Fruit fly (Drosophila melanogaster) whole organism, embryonic: ENCODE data around the gene CG43312.

Experiments used
- CG10321 ChIP-seq: fragments of 200-800 bp; sonication (Bioruptor generic); IDR thresholded peaks from 2 replicates; pipeline ENCODE4 v1.3.6; 2022; ENCODE audit warnings: missing biosample characterization, missing genetic modification characterization
- CG11560 ChIP-seq: fragments of 200-800 bp; sonication (Bioruptor generic); IDR thresholded peaks from 3 replicates; pipeline ENCODE4 v1.3.6; 2022; ENCODE audit warnings: missing biosample characterization, missing genetic modification characterization
- CG12104 ChIP-seq: fragments of 200-800 bp; sonication (Bioruptor generic); optimal IDR thresholded peaks from 3 replicates; lab custom pipeline; 2016; ENCODE audit warnings: missing biosample characterization, missing genetic modification characterization
- CG12299 ChIP-seq: fragments of 200-800 bp; sonication (Bioruptor generic); optimal IDR thresholded peaks from 2 replicates; lab custom pipeline; 2018; ENCODE audit warnings: missing biosample characterization, mild to moderate bottlenecking, missing genetic modification characterization
- CG1233 ChIP-seq: fragments of 200-800 bp; sonication (Bioruptor generic); optimal IDR thresholded peaks from 4 replicates; lab custom pipeline; 2018; ENCODE audit warnings: missing biosample characterization, mild to moderate bottlenecking, missing genetic modification characterization
- CG14965 ChIP-seq: fragments of 200-800 bp; sonication (Bioruptor generic); optimal IDR thresholded peaks from 2 replicates; lab custom pipeline; 2016; ENCODE audit warnings: missing biosample characterization, missing genetic modification characterization, borderline replicate concordance
- CG15269 ChIP-seq: fragments of 200-800 bp; sonication (Bioruptor generic); optimal IDR thresholded peaks from 2 replicates; lab custom pipeline; 2018; ENCODE audit warnings: missing biosample characterization, mild to moderate bottlenecking, missing genetic modification characterization, moderate library complexity
- CG15514 ChIP-seq: fragments of 200-800 bp; sonication (Bioruptor generic); optimal IDR thresholded peaks from 3 replicates; lab custom pipeline; 2017; ENCODE audit warnings: missing biosample characterization, missing genetic modification characterization, mild to moderate bottlenecking, moderate library complexity, missing genetic modification reagents
- CG16813 ChIP-seq: fragments of 200-800 bp; sonication (Bioruptor generic); IDR thresholded peaks from 3 replicates; pipeline ENCODE4 v1.3.6; 2022; ENCODE audit warnings: missing biosample characterization, missing genetic modification characterization; ENCODE audit not compliant: partially characterized antibody
- CG17361 ChIP-seq: fragments of 200-800 bp; sonication (Bioruptor generic); IDR thresholded peaks from 3 replicates; pipeline ENCODE4 v1.3.6; 2022; ENCODE audit warnings: missing biosample characterization, missing genetic modification characterization
- CG18262 ChIP-seq: fragments of 200-800 bp; optimal IDR thresholded peaks from 3 replicates; lab custom pipeline; 2019; ENCODE audit warnings: missing biosample characterization, mild to moderate bottlenecking, missing genetic modification characterization, moderate library complexity
- CG3065 ChIP-seq: fragments of 200-800 bp; sonication (Bioruptor generic); optimal IDR thresholded peaks from 2 replicates; lab custom pipeline; 2016; ENCODE audit warnings: missing biosample characterization, missing genetic modification characterization
- CG31224 ChIP-seq: fragments of 200-800 bp; sonication (Bioruptor generic); IDR thresholded peaks from 2 replicates; pipeline ENCODE4 v1.3.6; 2022; ENCODE audit warnings: missing biosample characterization, missing genetic modification characterization
- CG3407 ChIP-seq: fragments of 200-800 bp; sonication (Bioruptor generic); optimal IDR thresholded peaks from 2 replicates; lab custom pipeline; 2018; ENCODE audit warnings: missing biosample characterization, mild to moderate bottlenecking, missing genetic modification characterization
- CG4328 ChIP-seq: fragments of 200-800 bp; sonication (Bioruptor generic); optimal IDR thresholded peaks from 3 replicates; lab custom pipeline; 2017; ENCODE audit warnings: missing biosample characterization, missing genetic modification reagents, missing genetic modification characterization
- CG6854 ChIP-seq: fragments of 200-800 bp; sonication (Bioruptor generic); optimal IDR thresholded peaks from 3 replicates; lab custom pipeline; 2017; ENCODE audit warnings: missing biosample characterization, mild to moderate bottlenecking, missing genetic modification characterization
- CG7556 ChIP-seq: fragments of 200-800 bp; sonication (Bioruptor generic); optimal IDR thresholded peaks from 2 replicates; lab custom pipeline; 2017; ENCODE audit warnings: missing biosample characterization, mild to moderate bottlenecking, missing genetic modification characterization
- CG9437 ChIP-seq: fragments of 200-800 bp; sonication (Bioruptor generic); optimal IDR thresholded peaks from 2 replicates; lab custom pipeline; 2018; ENCODE audit warnings: missing biosample characterization, mild to moderate bottlenecking, missing genetic modification characterization
- Ets65A ChIP-seq: fragments of 200-800 bp; sonication (Bioruptor generic); peaks from one replicate; lab custom pipeline; 2016; ENCODE audit warnings: missing biosample characterization, missing genetic modification characterization
- Fer3 ChIP-seq: fragments of 200-800 bp; sonication (Bioruptor generic); optimal IDR thresholded peaks from 2 replicates; lab custom pipeline; 2018; ENCODE audit warnings: missing biosample characterization, mild to moderate bottlenecking, missing genetic modification characterization, moderate library complexity
- Gug ChIP-seq: fragments of 200-800 bp; sonication (Bioruptor generic); IDR thresholded peaks from 4 replicates; pipeline ENCODE4 v1.3.6; 2022; ENCODE audit warnings: missing biosample characterization, missing genetic modification characterization
- HLHmδ ChIP-seq: fragments of 200-800 bp; sonication (Bioruptor generic); optimal IDR thresholded peaks from 2 replicates; lab custom pipeline; 2018; ENCODE audit warnings: missing biosample characterization, mild to moderate bottlenecking, missing genetic modification characterization, moderate library complexity
- Med ChIP-seq: fragments of 200-800 bp; sonication (Bioruptor generic); peaks from one replicate; lab custom pipeline; 2016; ENCODE audit warnings: missing biosample characterization, missing genetic modification characterization, mild to moderate bottlenecking, inconsistent platforms, moderate library complexity
- NFAT ChIP-seq: fragments of 200-800 bp; sonication (Bioruptor generic); IDR thresholded peaks from 2 replicates; pipeline ENCODE4 v1.3.6; 2022; ENCODE audit warnings: missing biosample characterization, missing genetic modification characterization
- NK7.1 ChIP-seq: fragments of 200-800 bp; sonication (Bioruptor generic); optimal IDR thresholded peaks from 3 replicates; lab custom pipeline; 2016; ENCODE audit warnings: missing biosample characterization, missing genetic modification characterization
- NfI ChIP-seq: fragments of 200-800 bp; sonication (Bioruptor generic); optimal IDR thresholded peaks from 3 replicates; lab custom pipeline; 2018; ENCODE audit warnings: missing biosample characterization, mild to moderate bottlenecking, missing genetic modification characterization, moderate library complexity
- Oaz ChIP-seq: fragments of 200-800 bp; sonication (Bioruptor generic); IDR thresholded peaks from 2 replicates; pipeline ENCODE4 v1.3.6; 2022; ENCODE audit warnings: missing biosample characterization, missing genetic modification characterization
- Sin3A ChIP-seq: fragments of >200 bp; optimal IDR thresholded peaks from 2 replicates; lab custom pipeline; 2018
- Xbp1 ChIP-seq: fragments of 200-800 bp; sonication (Bioruptor generic); optimal IDR thresholded peaks from 3 replicates; lab custom pipeline; 2016; ENCODE audit warnings: missing biosample characterization, mild to moderate bottlenecking, missing genetic modification characterization
- ab ChIP-seq: fragments of 200-800 bp; sonication (Bioruptor generic); optimal IDR thresholded peaks from 2 replicates; lab custom pipeline; 2016; ENCODE audit warnings: missing biosample characterization, missing genetic modification characterization
- ase ChIP-seq: fragments of 200-800 bp; sonication (Bioruptor generic); IDR thresholded peaks from 3 replicates; pipeline ENCODE4 v1.3.6; 2022; ENCODE audit warnings: missing biosample characterization, missing genetic modification characterization
- bab2 ChIP-seq: fragments of 200-800 bp; sonication (Bioruptor generic); optimal IDR thresholded peaks from 2 replicates; lab custom pipeline; 2016; ENCODE audit warnings: missing biosample characterization, missing genetic modification characterization
- caup ChIP-seq: fragments of 200-800 bp; sonication (Bioruptor generic); optimal IDR thresholded peaks from 3 replicates; lab custom pipeline; 2017; ENCODE audit warnings: missing biosample characterization, mild to moderate bottlenecking, missing genetic modification characterization, moderate library complexity; ENCODE audit not compliant: severe bottlenecking
- croc ChIP-seq: fragments of 200-800 bp; sonication (Bioruptor generic); conservative IDR thresholded peaks from 3 replicates; pipeline ENCODE4 v1.3.6; 2022; ENCODE audit warnings: missing biosample characterization, missing genetic modification characterization
- dpn ChIP-seq, 2 experiments: fragments of 200-800 bp; sonication (Bioruptor generic); optimal IDR thresholded peaks; 3 replicates each; lab custom pipeline; 2016; ENCODE audit warnings: missing biosample characterization in 2 of 2, missing genetic modification characterization in 2 of 2
- emc ChIP-seq: fragments of 200-800 bp; sonication (Bioruptor generic); optimal IDR thresholded peaks from 2 replicates; lab custom pipeline; 2016; ENCODE audit warnings: missing biosample characterization, missing genetic modification characterization
- esg ChIP-seq: fragments of 200-800 bp; sonication (Bioruptor generic); conservative IDR thresholded peaks from 2 replicates; pipeline ENCODE4 v1.3.6; 2022; ENCODE audit warnings: missing biosample characterization, missing genetic modification characterization
- fd102C ChIP-seq: fragments of 200-800 bp; sonication (Bioruptor generic); optimal IDR thresholded peaks from 2 replicates; lab custom pipeline; 2018; ENCODE audit warnings: missing biosample characterization, mild to moderate bottlenecking, missing genetic modification characterization, moderate library complexity
- ftz-f1 ChIP-seq: fragments of 200-800 bp; sonication (Bioruptor generic); optimal IDR thresholded peaks from 2 replicates; lab custom pipeline; 2016; ENCODE audit warnings: missing biosample characterization, missing genetic modification characterization
- gro ChIP-seq: fragments of 200-800 bp; sonication (Bioruptor generic); optimal IDR thresholded peaks from 2 replicates; lab custom pipeline; 2016; ENCODE audit warnings: missing biosample characterization, missing genetic modification characterization
- hbn ChIP-seq: fragments of 200-800 bp; sonication (Bioruptor generic); IDR thresholded peaks from 2 replicates; pipeline ENCODE4 v1.3.6; 2022; ENCODE audit warnings: missing biosample characterization, missing genetic modification characterization; ENCODE audit not compliant: partially characterized antibody
- kah ChIP-seq: fragments of 200-800 bp; sonication (Bioruptor generic); optimal IDR thresholded peaks from 2 replicates; lab custom pipeline; 2018; ENCODE audit warnings: missing biosample characterization, mild to moderate bottlenecking, missing genetic modification characterization
- nerfin-2 ChIP-seq: fragments of 200-800 bp; sonication (Bioruptor generic); IDR thresholded peaks from 2 replicates; pipeline ENCODE4 v1.3.6; 2022; ENCODE audit warnings: missing biosample characterization, missing genetic modification characterization; ENCODE audit not compliant: partially characterized antibody
- pfk ChIP-seq: fragments of 200-800 bp; sonication (Bioruptor generic); optimal IDR thresholded peaks from 2 replicates; lab custom pipeline; 2018; ENCODE audit warnings: missing biosample characterization, mild to moderate bottlenecking, missing genetic modification characterization, moderate library complexity
- scrt ChIP-seq: fragments of 200-800 bp; sonication (Bioruptor generic); optimal IDR thresholded peaks from 2 replicates; lab custom pipeline; 2018; ENCODE audit warnings: missing biosample characterization, mild to moderate bottlenecking, missing genetic modification characterization, moderate library complexity
- tap ChIP-seq: fragments of 200-800 bp; optimal IDR thresholded peaks from 3 replicates; lab custom pipeline; 2019; ENCODE audit warnings: missing biosample characterization, mild to moderate bottlenecking, missing genetic modification characterization, moderate library complexity
- tgo ChIP-seq: fragments of 200-800 bp; sonication (Bioruptor generic); IDR thresholded peaks from 3 replicates; pipeline ENCODE4 v1.3.6; 2022; ENCODE audit warnings: missing biosample characterization, missing genetic modification characterization
- tx ChIP-seq: fragments of 200-800 bp; sonication (Bioruptor generic); optimal IDR thresholded peaks from 2 replicates; lab custom pipeline; 2016; ENCODE audit warnings: missing biosample characterization, missing genetic modification characterization
- wdn ChIP-seq: fragments of 200-800 bp; sonication (Bioruptor generic); IDR thresholded peaks from 2 replicates; pipeline ENCODE4 v1.3.6; 2022; ENCODE audit warnings: missing biosample characterization, missing genetic modification characterization
- zfh2 ChIP-seq: fragments of 200-800 bp; sonication (Bioruptor generic); optimal IDR thresholded peaks from 2 replicates; lab custom pipeline; 2016; ENCODE audit warnings: missing biosample characterization, missing genetic modification characterization

Gene CG43312

DNA sequence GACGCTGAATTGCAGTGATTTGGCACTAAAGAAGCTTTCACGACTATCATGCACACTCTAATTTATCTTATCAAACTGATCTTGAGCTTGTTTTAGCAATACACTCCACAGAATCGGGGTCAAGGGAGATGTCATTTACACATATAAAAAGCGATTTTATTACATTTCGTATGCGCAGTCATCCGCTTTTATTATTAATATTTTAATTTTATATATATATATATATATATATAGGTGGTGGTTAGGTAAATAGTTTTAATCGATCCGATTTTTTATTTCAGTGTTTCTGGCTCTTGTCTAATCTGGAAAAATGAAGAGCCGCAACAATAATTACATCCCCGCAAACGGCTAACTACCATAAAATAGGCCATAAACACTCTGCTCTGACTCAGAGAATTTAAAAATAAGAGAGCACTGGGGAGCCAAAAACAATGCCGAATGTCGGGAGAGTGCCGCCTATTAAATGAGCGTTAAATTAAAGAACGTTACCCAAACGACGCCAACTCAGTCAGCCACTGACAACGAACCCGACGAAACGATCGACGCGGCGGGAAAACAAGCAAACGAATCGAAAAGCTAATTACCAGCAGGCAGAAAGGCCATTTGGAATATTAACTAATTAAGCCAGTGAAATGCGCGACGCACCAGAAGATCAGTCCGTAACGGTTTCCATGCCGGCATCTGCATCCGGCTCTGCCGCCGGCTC is 29.7 kb upstream of the CG43312 start (continued):
- TF ChIP-seq ftz-f1 (GFP tag; lab: Kevin White, UChicago), result no peak
- no peak for TF ChIP-seq CG12104 (GFP tag; lab: Kevin White, UChicago)
- TF ChIP-seq ab, result no peak
- TF ChIP-seq HLHmδ (GFP tag; lab: Kevin White, UChicago), result no peak
- TF ChIP-seq CG10321, result no peak
- TF ChIP-seq CG15269 (tag; lab: Kevin White, UChicago), result peak; percentile 73
- 0 out of 2 replicates have a peak, but pooled peaks have one; percentile 33 for TF ChIP-seq wdn
- peak; percentile 57 for TF ChIP-seq CG17361 (GFP tag; lab: Robert Waterston, UW)
- TF ChIP-seq CG1233 (GFP tag; lab: Kevin White, UChicago), result peak; percentile 50
- TF ChIP-seq Xbp1 (GFP tag; lab: Kevin White, UChicago), result no peak
- TF ChIP-seq tx (GFP tag; lab: Kevin White, UChicago), result no peak
- 0 out of 2 replicates have a peak, but pooled peaks have one; percentile 28 for TF ChIP-seq CG31224 (GFP tag; lab: Robert Waterston, UW)
- TF ChIP-seq fd102C (GFP tag; lab: Kevin White, UChicago), result no peak
- no peak for TF ChIP-seq croc (GFP tag; lab: Robert Waterston, UW)
- TF ChIP-seq CG15514 (GFP tag; lab: Kevin White, UChicago), result peak; percentile 35
- TF ChIP-seq CG6854 (GFP tag; lab: Kevin White, UChicago), result peak; percentile 45
- TF ChIP-seq caup (GFP tag; lab: Kevin White, UChicago), result peak; percentile 78
- TF ChIP-seq CG9437 (GFP tag; lab: Kevin White, UChicago), result peak; percentile 9
- TF ChIP-seq CG18262, result no peak
- no peak for TF ChIP-seq Oaz (GFP tag; lab: Robert Waterston, UW)
- no peak for TF ChIP-seq hbn (GFP tag; lab: Robert Waterston, UW)
- no peak for TF ChIP-seq CG3065 (GFP tag; lab: Kevin White, UChicago)
- TF ChIP-seq Fer3, result peak; percentile 62
- TF ChIP-seq NFAT (GFP tag; lab: Robert Waterston, UW), result 0 out of 2 replicates have a peak, but pooled peaks have one; percentile 40
- peak; percentile 33 for TF ChIP-seq scrt (GFP tag; lab: Kevin White, UChicago)
- TF ChIP-seq esg (GFP tag; lab: Robert Waterston, UW), result 0 out of 2 replicates have a peak, but pooled peaks have one; percentile 18
- TF ChIP-seq gro (GFP tag; lab: Kevin White, UChicago), result no peak
- TF ChIP-seq tgo, result peak; percentile 59; the same call in 2 of the 3 replicates
- no peak for TF ChIP-seq emc (GFP tag; lab: Kevin White, UChicago)
- TF ChIP-seq NK7.1 (GFP tag; lab: Kevin White, UChicago), result no peak
- no peak for TF ChIP-seq ase
- TF ChIP-seq CG3407, result no peak
- peak; percentile 16 for TF ChIP-seq Med
- TF ChIP-seq dpn (GFP tag; optimal IDR thresholded peaks at IDR 0.05; lab: Kevin White, UChicago), result no peak
- TF ChIP-seq NfI (GFP tag; lab: Kevin White, UChicago), result peak; percentile 59
- no peak; the same call in 3 of the 4 replicates for TF ChIP-seq Gug
- no peak for TF ChIP-seq CG16813 (GFP tag; lab: Robert Waterston, UW)
- TF ChIP-seq Sin3A (lab: Kevin White, UChicago), result no peak
- TF ChIP-seq nerfin-2 (GFP tag; lab: Robert Waterston, UW), result no peak
- TF ChIP-seq tap (tag; lab: Kevin White, UChicago), result peak; percentile 24
- TF ChIP-seq pfk (GFP tag; lab: Kevin White, UChicago), result no peak
- no peak for TF ChIP-seq bab2 (GFP tag; lab: Kevin White, UChicago)
- TF ChIP-seq zfh2, result peak; percentile 24
- TF ChIP-seq CG4328 (GFP tag; lab: Kevin White, UChicago), result no peak
- TF ChIP-seq CG11560, result 0 out of 3 replicates have a peak, but pooled peaks have one; percentile 40
- no peak for TF ChIP-seq CG14965 (GFP tag; lab: Kevin White, UChicago)
- TF ChIP-seq Ets65A (GFP tag; lab: Kevin White, UChicago), result peak; percentile 46
- TF ChIP-seq CG7556 (GFP tag; lab: Kevin White, UChicago), result peak; percentile 16
- no peak for TF ChIP-seq kah (GFP tag; lab: Kevin White, UChicago)
- TF ChIP-seq CG12299 (tag; lab: Kevin White, UChicago), result no peak
